Worm (Caenorhabditis elegans) whole organism, mixed stage, embryonic: Measurements from ENCODE around the gene srh-139.

Experiments
- M03D4.4 ChIP-seq: sonication (generic microtip); optimal IDR thresholded peaks from 2 replicates; lab custom pipeline; 2017; ENCODE audit warnings: mild to moderate bottlenecking, missing genetic modification characterization, missing compliant biosample characterization
- bed-3 ChIP-seq: fragments of 200-800 bp; sonication (Bioruptor generic); optimal IDR thresholded peaks from 3 replicates; lab custom pipeline; 2018; ENCODE audit warnings: mild to moderate bottlenecking, missing genetic modification characterization, moderate library complexity, missing compliant biosample characterization
- blmp-1 ChIP-seq: fragments of 150-350 bp; optimal IDR thresholded peaks from 2 replicates; lab custom pipeline; 2014; ENCODE audit warnings: missing biosample characterization, missing genetic modification characterization
- ceh-39 ChIP-seq: fragments of 150-350 bp; optimal IDR thresholded peaks from 2 replicates; lab custom pipeline; 2014; ENCODE audit warnings: missing biosample characterization, missing genetic modification characterization
- ceh-43 ChIP-seq: fragments of 200-800 bp; sonication (Bioruptor generic); optimal IDR thresholded peaks from 2 replicates; lab custom pipeline; 2018; ENCODE audit warnings: mild to moderate bottlenecking, missing genetic modification characterization, moderate library complexity, missing compliant biosample characterization
- ceh-83 ChIP-seq: fragments of 200-800 bp; sonication (Bioruptor generic); optimal IDR thresholded peaks from 2 replicates; lab custom pipeline; 2018; ENCODE audit warnings: mild to moderate bottlenecking, missing genetic modification characterization, missing compliant biosample characterization
- ces-1 ChIP-seq: fragments of 150-350 bp; optimal IDR thresholded peaks from 2 replicates; lab custom pipeline; 2014; ENCODE audit warnings: missing biosample characterization, missing genetic modification reagents, missing genetic modification characterization
- cnd-1 ChIP-seq: fragments of 200-800 bp; sonication (Bioruptor generic); optimal IDR thresholded peaks from 2 replicates; lab custom pipeline; 2018; ENCODE audit warnings: mild to moderate bottlenecking, missing genetic modification characterization, missing compliant biosample characterization
- drap-1 ChIP-seq: fragments of 200-800 bp; sonication (Bioruptor generic); optimal IDR thresholded peaks from 3 replicates; lab custom pipeline; 2018; ENCODE audit warnings: mild to moderate bottlenecking, missing genetic modification characterization, missing compliant biosample characterization
- elt-3 ChIP-seq: fragments of 150-350 bp; optimal IDR thresholded peaks from 2 replicates; lab custom pipeline; 2014; ENCODE audit warnings: missing biosample characterization, missing genetic modification characterization
- flh-1 ChIP-seq: fragments of 200-800 bp; sonication (Bioruptor generic); optimal IDR thresholded peaks from 2 replicates; lab custom pipeline; 2018; ENCODE audit warnings: mild to moderate bottlenecking, missing genetic modification characterization, moderate library complexity, missing compliant biosample characterization
- ham-2 ChIP-seq: fragments of 200-800 bp; sonication (Bioruptor generic); optimal IDR thresholded peaks from 2 replicates; lab custom pipeline; 2018; ENCODE audit warnings: mild to moderate bottlenecking, missing genetic modification characterization, missing compliant biosample characterization
- hlh-1 ChIP-seq: fragments of 150-350 bp; optimal IDR thresholded peaks from 2 replicates; lab custom pipeline; 2014; ENCODE audit warnings: missing biosample characterization, missing genetic modification reagents, missing genetic modification characterization
- lin-13 ChIP-seq: fragments of 150-350 bp; optimal IDR thresholded peaks from 2 replicates; lab custom pipeline; 2014; ENCODE audit warnings: missing biosample characterization, missing genetic modification characterization
- lin-32 ChIP-seq: fragments of 200-800 bp; sonication (Bioruptor generic); optimal IDR thresholded peaks from 2 replicates; lab custom pipeline; 2018; ENCODE audit warnings: mild to moderate bottlenecking, missing genetic modification characterization, missing compliant biosample characterization
- lsy-2 ChIP-seq: fragments of 150-350 bp; optimal IDR thresholded peaks from 2 replicates; lab custom pipeline; 2014; ENCODE audit warnings: missing biosample characterization, missing genetic modification characterization
- mep-1 ChIP-seq: fragments of 150-350 bp; optimal IDR thresholded peaks from 2 replicates; lab custom pipeline; 2017; ENCODE audit warnings: missing biosample characterization, missing genetic modification reagents, missing genetic modification characterization, inconsistent platforms
- mls-2 ChIP-seq: sonication (generic microtip); optimal IDR thresholded peaks from 2 replicates; lab custom pipeline; 2016; ENCODE audit warnings: mild to moderate bottlenecking, missing genetic modification characterization, moderate library complexity, missing compliant biosample characterization
- nhr-12 ChIP-seq: fragments of 150-350 bp; optimal IDR thresholded peaks from 2 replicates; lab custom pipeline; 2014; ENCODE audit warnings: missing biosample characterization, missing genetic modification characterization
- nhr-237 ChIP-seq: fragments of 150-350 bp; optimal IDR thresholded peaks from 2 replicates; lab custom pipeline; 2014; ENCODE audit warnings: missing biosample characterization, missing genetic modification characterization
- nhr-76 ChIP-seq: sonication (generic microtip); optimal IDR thresholded peaks from 2 replicates; lab custom pipeline; 2017; ENCODE audit warnings: missing biosample characterization, missing genetic modification characterization
- pha-4 ChIP-seq: fragments of 150-350 bp; optimal IDR thresholded peaks from 2 replicates; lab custom pipeline; 2018; ENCODE audit warnings: missing biosample characterization, missing genetic modification reagents, missing genetic modification characterization
- sem-2 ChIP-seq: fragments of 200-800 bp; sonication (Bioruptor generic); optimal IDR thresholded peaks from 2 replicates; lab custom pipeline; 2018; ENCODE audit warnings: mild to moderate bottlenecking, missing genetic modification characterization, missing compliant biosample characterization
- snpc-4 ChIP-seq: fragments of 150-350 bp; optimal IDR thresholded peaks from 2 replicates; lab custom pipeline; 2014; ENCODE audit warnings: missing biosample characterization, missing genetic modification characterization
- tbx-8 ChIP-seq: fragments of 200-800 bp; sonication (Bioruptor generic); optimal IDR thresholded peaks from 2 replicates; lab custom pipeline; 2018; ENCODE audit warnings: mild to moderate bottlenecking, missing genetic modification characterization, moderate library complexity, missing compliant biosample characterization
- unc-120 ChIP-seq: sonication (generic microtip); optimal IDR thresholded peaks from 2 replicates; lab custom pipeline; 2017; ENCODE audit warnings: missing genetic modification characterization, missing compliant biosample characterization; ENCODE audit not compliant: poor library complexity, severe bottlenecking
- unc-39 ChIP-seq: fragments of 150-350 bp; optimal IDR thresholded peaks from 2 replicates; lab custom pipeline; 2014; ENCODE audit warnings: missing biosample characterization, missing genetic modification characterization
- unc-62 ChIP-seq: fragments of 150-350 bp; optimal IDR thresholded peaks from 2 replicates; lab custom pipeline; 2014; ENCODE audit warnings: missing biosample characterization, missing genetic modification reagents, missing genetic modification characterization
- zip-8 ChIP-seq: fragments of 150-350 bp; optimal IDR thresholded peaks from 2 replicates; lab custom pipeline; 2014; ENCODE audit warnings: missing biosample characterization, missing genetic modification characterization
- ztf-11 ChIP-seq: fragments of 150-350 bp; optimal IDR thresholded peaks from 2 replicates; lab custom pipeline; 2014; ENCODE audit warnings: missing biosample characterization, missing genetic modification characterization

The srh-139 gene

ce11 chrV:16471995-16472563 is 11.7 kb upstream of the srh-139 start, which contains the start of gene srw-35:
Gene srw-35, plus strand, starts transcription at chrV:16472513.
- no peak for TF ChIP-seq cnd-1 (tag; lab: Kevin White, UChicago)

- TF ChIP-seq nhr-76 = no peak
- TF ChIP-seq bed-3 (GFP tag; lab: Kevin White, UChicago) = no peak
- no peak for TF ChIP-seq unc-62 (GFP tag; lab: Kevin White, UChicago)
- TF ChIP-seq unc-120 (tag; lab: Kevin White, UChicago) = no peak
- no peak for TF ChIP-seq zip-8 (tag; lab: Kevin White, UChicago)
- no peak for TF ChIP-seq ceh-39 (tag; lab: Kevin White, UChicago)
- TF ChIP-seq cnd-1 (tag; lab: Kevin White, UChicago) = no peak
- no peak for TF ChIP-seq hlh-1 (tag; lab: Kevin White, UChicago)
- no peak for TF ChIP-seq pha-4 (tag; lab: Kevin White, UChicago)
- no peak for TF ChIP-seq ztf-11 (tag; lab: Kevin White, UChicago)
- no peak for TF ChIP-seq nhr-12 (tag; lab: Kevin White, UChicago)
- TF ChIP-seq tbx-8 (GFP tag; lab: Kevin White, UChicago) = no peak
- no peak for TF ChIP-seq lin-32
- no peak for TF ChIP-seq unc-39
- TF ChIP-seq mep-1 (tag; lab: Kevin White, UChicago) = no peak
- TF ChIP-seq ham-2 (GFP tag; lab: Kevin White, UChicago) = no peak
- TF ChIP-seq ces-1 = no peak
- TF ChIP-seq mls-2 (tag; lab: Kevin White, UChicago) = no peak
Observed at ce11 chrV:16479275-16479674, 4.5 kb upstream of the srh-139 start, which contains the start of gene T08G3.11. Gene T08G3.11, minus strand, starts transcription at chrV:16479375.

- TF ChIP-seq mep-1 (tag; lab: Kevin White, UChicago) = no peak
- no peak for TF ChIP-seq lsy-2
- TF ChIP-seq bed-3 (GFP tag; lab: Kevin White, UChicago) = no peak
- TF ChIP-seq cnd-1 (tag; lab: Kevin White, UChicago) = no peak
- TF ChIP-seq ces-1 = no peak
- TF ChIP-seq ham-2 (GFP tag; lab: Kevin White, UChicago) = no peak
- TF ChIP-seq nhr-76 = no peak
- TF ChIP-seq elt-3 = no peak
- TF ChIP-seq ceh-83 (GFP tag; lab: Kevin White, UChicago) = no peak
- no peak for TF ChIP-seq snpc-4 (tag; lab: Kevin White, UChicago)
- no peak for TF ChIP-seq unc-120 (tag; lab: Kevin White, UChicago)
- no peak for TF ChIP-seq hlh-1 (tag; lab: Kevin White, UChicago)
- TF ChIP-seq lin-13 = no peak
- no peak for TF ChIP-seq nhr-12 (tag; lab: Kevin White, UChicago)
- TF ChIP-seq drap-1 (GFP tag; lab: Kevin White, UChicago) = no peak
- no peak for TF ChIP-seq flh-1 (GFP tag; lab: Kevin White, UChicago)
- no peak for TF ChIP-seq nhr-237 (tag; lab: Kevin White, UChicago)
- no peak for TF ChIP-seq sem-2 (GFP tag; lab: Kevin White, UChicago)
- TF ChIP-seq ztf-11 (tag; lab: Kevin White, UChicago) = no peak
Observed at ce11 chrV:16480919-16481630, 2.7 kb upstream of the srh-139 start, which contains the start of the genes F57E7.4 and spig-6. Gene F57E7.4, minus strand, starts transcription at chrV:16481019. Gene spig-6, plus strand, starts transcription at chrV:16481580.

- TF ChIP-seq hlh-1 (tag; lab: Kevin White, UChicago) = no peak
- no peak for TF ChIP-seq ceh-43 (GFP tag; lab: Kevin White, UChicago)
- TF ChIP-seq flh-1 (GFP tag; lab: Kevin White, UChicago) = no peak
- no peak for TF ChIP-seq drap-1 (GFP tag; lab: Kevin White, UChicago)
- TF ChIP-seq blmp-1 (tag; lab: Kevin White, UChicago) = no peak
- no peak for TF ChIP-seq unc-62 (GFP tag; lab: Kevin White, UChicago)
- no peak for TF ChIP-seq lin-13
- TF ChIP-seq M03D4.4 (tag; lab: Kevin White, UChicago) = no peak
- TF ChIP-seq tbx-8 (GFP tag; lab: Kevin White, UChicago) = no peak
- TF ChIP-seq pha-4 (tag; lab: Kevin White, UChicago) = no peak
- TF ChIP-seq ztf-11 (tag; lab: Kevin White, UChicago) = no peak
Observed at ce11 chrV:16483044-16483443, 737 bp upstream of the srh-139 start, which contains the start of gene F57E7.2. Gene F57E7.2, minus strand, starts transcription at chrV:16483144.
